Fruit fly (Drosophila melanogaster) whole organism, wandering third instar larva: ENCODE results near the gene verm.

ENCODE experiments used
- Abd-B ChIP-seq: fragments of >200 bp; optimal IDR thresholded peaks from 2 replicates; lab custom pipeline; 2017; ENCODE audit warnings: missing biosample characterization, missing genetic modification characterization
- Dfd ChIP-seq: fragments of >200 bp; optimal IDR thresholded peaks from 2 replicates; lab custom pipeline; 2017; ENCODE audit warnings: missing biosample characterization, missing genetic modification characterization
- GATAd ChIP-seq: sonication (Bioruptor generic); optimal IDR thresholded peaks from 2 replicates; lab custom pipeline; 2016; ENCODE audit warnings: missing biosample characterization, missing genetic modification characterization
- HLH106 ChIP-seq: fragments of 200-800 bp; optimal IDR thresholded peaks from 3 replicates; lab custom pipeline; 2019; ENCODE audit warnings: missing biosample characterization, mild to moderate bottlenecking, missing genetic modification characterization, moderate library complexity
- Hnf4 ChIP-seq: fragments of 200-800 bp; sonication (Bioruptor generic); optimal IDR thresholded peaks from 2 replicates; lab custom pipeline; 2016; ENCODE audit warnings: missing biosample characterization, mild to moderate bottlenecking, missing genetic modification characterization
- Rel ChIP-seq, 2 experiments: fragments of 200-800 bp; sonication (Bioruptor generic) in 1 of 2; optimal IDR thresholded peaks; 2 replicates in 1 of 2; 3 replicates in 1 of 2; lab custom pipeline; 2016 to 2019; ENCODE audit warnings: mild to moderate bottlenecking in 2 of 2, missing biosample characterization in 2 of 2, missing genetic modification characterization in 2 of 2, moderate library complexity in 1 of 2
- br ChIP-seq: fragments of 200-800 bp; sonication (Bioruptor generic); optimal IDR thresholded peaks from 2 replicates; lab custom pipeline; 2016; ENCODE audit warnings: missing biosample characterization, missing genetic modification characterization
- brk ChIP-seq: fragments of 200-800 bp; sonication (Bioruptor generic); optimal IDR thresholded peaks from 2 replicates; lab custom pipeline; 2016; ENCODE audit warnings: missing biosample characterization, mild to moderate bottlenecking, missing genetic modification characterization
- ey ChIP-seq: fragments of 200-800 bp; sonication (Bioruptor generic); optimal IDR thresholded peaks from 2 replicates; lab custom pipeline; 2016; ENCODE audit warnings: missing biosample characterization, missing genetic modification characterization
- h ChIP-seq: fragments of 200-800 bp; sonication (Bioruptor generic); optimal IDR thresholded peaks from 3 replicates; lab custom pipeline; 2016; ENCODE audit warnings: missing biosample characterization, mild to moderate bottlenecking, missing genetic modification characterization
- rgr ChIP-seq: fragments of 200-800 bp; sonication (Bioruptor generic); optimal IDR thresholded peaks from 3 replicates; lab custom pipeline; 2016; ENCODE audit warnings: missing biosample characterization, mild to moderate bottlenecking, missing genetic modification characterization

Gene verm

DNA sequence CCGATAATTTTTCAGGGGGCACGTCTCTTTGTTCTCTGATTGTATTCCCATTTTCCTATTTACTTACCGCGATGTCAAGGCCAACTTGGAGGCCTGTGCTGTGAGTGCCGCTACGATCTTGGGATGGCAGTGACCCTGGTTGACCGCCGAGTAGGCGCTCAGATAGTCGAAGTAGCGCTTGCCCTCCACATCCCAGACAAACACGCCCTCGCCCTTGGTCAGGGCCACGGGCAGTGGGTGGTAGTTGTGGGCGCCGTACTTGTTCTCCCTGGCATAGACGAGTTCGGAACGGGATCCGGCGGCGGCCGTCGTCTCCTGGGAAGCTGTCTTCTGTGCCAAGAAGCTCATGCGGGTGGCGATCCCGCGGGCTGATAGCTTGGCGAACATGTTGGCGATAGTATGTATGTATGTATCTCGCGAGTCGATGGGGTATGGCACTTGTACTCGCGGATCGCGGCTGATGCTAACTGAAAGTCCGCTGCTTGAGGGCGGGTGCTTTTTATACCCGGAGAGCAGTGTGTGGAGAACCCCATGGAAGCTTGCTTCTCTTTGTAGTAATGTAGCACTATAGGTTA, 45.6 kb downstream of the verm start, which contains the start of gene Oat:
Gene Oat, minus strand, starts transcription at position 478 of the 575 bp plus-strand sequence.
- no peak for TF ChIP-seq ey (GFP tag; lab: Kevin White, UChicago)
- no peak for TF ChIP-seq Rel (GFP tag; optimal IDR thresholded peaks at IDR 0.05; lab: Kevin White, UChicago)
- peak; percentile 25 for TF ChIP-seq Rel (tag; optimal IDR thresholded peaks at IDR 0.05; lab: Kevin White, UChicago)

DNA sequence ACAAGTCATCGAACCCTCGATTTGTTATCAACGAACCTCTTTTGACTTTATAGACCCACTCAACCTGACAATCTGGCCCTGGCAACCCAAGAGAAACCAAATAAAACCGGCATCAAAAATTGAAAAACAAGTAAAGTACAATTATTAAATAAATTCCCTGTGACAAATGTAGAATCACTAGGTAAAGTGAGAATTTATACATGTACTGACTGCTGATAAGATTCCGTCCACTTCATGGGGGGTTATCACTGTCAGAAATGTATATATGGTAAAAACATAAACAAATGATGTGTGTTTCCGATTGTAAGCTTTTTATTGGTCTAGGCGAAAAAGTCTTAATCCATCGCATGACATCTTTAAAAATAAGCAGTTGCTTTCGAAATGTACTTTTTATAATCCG, 46.4 kb downstream of the verm start:
- peak; percentile 45 for TF ChIP-seq rgr
- TF ChIP-seq Rel (GFP tag; optimal IDR thresholded peaks at IDR 0.05; lab: Kevin White, UChicago): no peak
- TF ChIP-seq Rel (tag; optimal IDR thresholded peaks at IDR 0.05; lab: Kevin White, UChicago): peak; percentile 95
- TF ChIP-seq br: no peak

DNA sequence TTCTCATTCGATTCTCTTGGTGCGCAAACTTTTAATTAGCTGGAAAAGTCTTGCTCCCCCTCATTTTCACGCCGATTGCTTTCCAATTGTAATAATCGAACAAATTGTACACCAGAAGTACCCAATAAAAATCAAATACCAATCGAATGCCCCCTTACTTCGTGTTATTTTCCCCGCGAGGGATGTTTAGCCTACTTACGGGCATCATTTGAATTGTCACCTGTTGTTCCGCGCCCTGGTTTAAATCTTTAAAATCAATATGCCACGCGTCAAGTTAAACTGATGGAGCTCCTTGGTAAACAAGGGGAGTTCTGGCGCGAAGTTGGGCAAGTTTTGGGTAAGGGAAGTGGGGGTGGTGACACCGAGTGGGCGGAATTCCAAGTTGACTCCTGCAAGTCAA, 48.8 kb downstream of the verm start:
- TF ChIP-seq Dfd (GFP tag; lab: Kevin White, UChicago): no peak
- TF ChIP-seq h (GFP tag; lab: Kevin White, UChicago): peak; percentile 34

DNA sequence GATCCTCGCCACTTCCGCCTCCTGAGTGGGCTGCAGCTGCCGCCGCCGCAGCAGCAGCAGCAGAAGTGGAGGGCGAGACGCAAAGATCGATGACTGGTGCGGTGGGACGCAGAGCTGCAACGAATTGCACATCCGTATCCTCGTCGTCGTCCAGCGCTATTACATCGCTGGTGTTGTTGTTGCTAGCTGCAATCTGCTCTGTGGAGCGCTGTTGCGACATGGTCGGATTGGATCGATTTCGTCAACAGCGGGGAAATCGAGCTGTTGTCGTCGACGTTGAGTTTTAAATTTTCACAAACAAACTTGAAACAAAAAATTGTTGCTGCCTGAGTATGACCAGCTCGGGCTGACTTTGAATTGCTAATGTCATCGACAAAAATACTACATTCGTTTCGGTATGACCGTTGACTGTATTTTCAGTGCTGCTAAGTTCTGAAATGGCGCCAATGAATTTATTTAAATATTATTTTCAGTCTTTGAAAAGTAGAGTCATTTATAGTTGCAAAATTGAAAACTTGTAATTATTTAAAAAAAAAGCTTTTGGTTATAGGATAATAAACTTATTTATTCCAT, 52.5 kb downstream of the verm start, which contains the start of gene Rnf146:
Gene Rnf146, minus strand, starts transcription at position 369 of the 573 bp plus-strand sequence.
- TF ChIP-seq Hnf4 (GFP tag; lab: Kevin White, UChicago): peak; percentile 34
- TF ChIP-seq Rel (GFP tag; optimal IDR thresholded peaks at IDR 0.05; lab: Kevin White, UChicago): no peak
- TF ChIP-seq Rel (tag; optimal IDR thresholded peaks at IDR 0.05; lab: Kevin White, UChicago): peak; percentile 22
- TF ChIP-seq h (GFP tag; lab: Kevin White, UChicago): peak; percentile 3
- TF ChIP-seq Abd-B (GFP tag; lab: Kevin White, UChicago): no peak
- peak; percentile 25 for TF ChIP-seq brk (GFP tag; lab: Kevin White, UChicago)
- peak; percentile 2 for TF ChIP-seq HLH106 (tag; lab: Kevin White, UChicago)
- TF ChIP-seq GATAd: no peak
